Worm (Caenorhabditis elegans) whole organism, L1 larva: ENCODE data around the gene srh-211.

Source experiments
- C34B4.2 ChIP-seq: sonication (generic microtip); optimal IDR thresholded peaks from 2 replicates; lab custom pipeline; 2017; ENCODE audit warnings: mild to moderate bottlenecking, missing genetic modification characterization, missing compliant biosample characterization
- F16B12.6 ChIP-seq: fragments of 150-350 bp; optimal IDR thresholded peaks from 2 replicates; lab custom pipeline; 2014; ENCODE audit warnings: missing biosample characterization, missing genetic modification characterization
- alr-1 ChIP-seq: fragments of 200-800 bp; sonication (Bioruptor generic); optimal IDR thresholded peaks from 2 replicates; lab custom pipeline; 2018; ENCODE audit warnings: borderline replicate concordance, mild to moderate bottlenecking, missing genetic modification characterization, missing compliant biosample characterization
- ceh-88 ChIP-seq: fragments of 200-800 bp; sonication (Bioruptor generic); IDR thresholded peaks from 2 replicates; pipeline ENCODE4 v1.3.6; 2022; ENCODE audit warnings: missing genetic modification characterization, missing compliant biosample characterization
- dpl-1 ChIP-seq, 3 experiments: fragments of 150-350 bp in 2 of 3; sonication (generic microtip) in 1 of 3; optimal IDR thresholded peaks; 2 replicates each; lab custom pipeline; 2014 to 2017; ENCODE audit warnings: missing biosample characterization in 3 of 3, missing genetic modification characterization in 3 of 3, missing genetic modification reagents in 3 of 3
- dsc-1 ChIP-seq: sonication (generic microtip); optimal IDR thresholded peaks from 2 replicates; lab custom pipeline; 2016; ENCODE audit warnings: mild to moderate bottlenecking, missing genetic modification characterization, missing compliant biosample characterization
- efl-1 ChIP-seq, 4 experiments: fragments of 150-350 bp; optimal IDR thresholded peaks in 3 of 4; peaks in 1 of 4; 1 replicate in 1 of 4; 2 replicates in 3 of 4; lab custom pipeline; 2014; ENCODE audit warnings: missing biosample characterization in 2 of 4, missing genetic modification characterization in 2 of 4, missing genetic modification reagents in 2 of 4
- fkh-10 ChIP-seq: sonication (generic microtip); optimal IDR thresholded peaks from 2 replicates; lab custom pipeline; 2017; ENCODE audit warnings: missing biosample characterization, missing genetic modification reagents, missing genetic modification characterization
- fkh-8 ChIP-seq: sonication (generic microtip); optimal IDR thresholded peaks from 2 replicates; lab custom pipeline; 2016; ENCODE audit warnings: mild to moderate bottlenecking, missing genetic modification characterization, missing compliant biosample characterization
- grh-1 ChIP-seq: fragments of 200-800 bp; sonication (Bioruptor generic); IDR thresholded peaks from 2 replicates; pipeline ENCODE4 v1.3.6; 2022; ENCODE audit warnings: missing genetic modification reagents, missing genetic modification characterization, missing compliant biosample characterization
- isw-1 ChIP-seq: fragments of 200-800 bp; sonication (Bioruptor generic); IDR thresholded peaks from 2 replicates; pipeline ENCODE4 v1.3.6; 2022; ENCODE audit warnings: missing genetic modification characterization, missing compliant biosample characterization
- lin-35 ChIP-seq, 2 experiments: fragments of 150-350 bp; optimal IDR thresholded peaks; 2 replicates each; lab custom pipeline; 2014; ENCODE audit warnings: missing biosample characterization in 2 of 2, missing genetic modification characterization in 2 of 2, missing genetic modification reagents in 2 of 2
- lsy-2 ChIP-seq, 2 experiments: fragments of 150-350 bp; optimal IDR thresholded peaks; 2 replicates each; lab custom pipeline; 2014; ENCODE audit warnings: missing biosample characterization in 2 of 2, missing genetic modification characterization in 2 of 2
- mab-9 ChIP-seq: fragments of 200-800 bp; sonication (Bioruptor generic); IDR thresholded peaks from 2 replicates; pipeline ENCODE4 v1.3.6; 2022; ENCODE audit warnings: missing genetic modification reagents, missing genetic modification characterization, missing compliant biosample characterization
- mdl-1 ChIP-seq, 2 experiments: fragments of 150-350 bp; optimal IDR thresholded peaks; 2 replicates each; lab custom pipeline; 2014 to 2017; ENCODE audit warnings: missing biosample characterization in 2 of 2, missing genetic modification characterization in 2 of 2, inconsistent platforms in 1 of 2
- nhr-19 ChIP-seq: fragments of 200-800 bp; sonication (Bioruptor generic); conservative IDR thresholded peaks from 2 replicates; pipeline ENCODE4 v1.3.6; 2022; ENCODE audit warnings: missing genetic modification characterization, missing compliant biosample characterization
- nhr-20 ChIP-seq: sonication (generic microtip); optimal IDR thresholded peaks from 2 replicates; lab custom pipeline; 2016; ENCODE audit warnings: mild to moderate bottlenecking, missing genetic modification characterization, missing compliant biosample characterization
- nhr-237 ChIP-seq: fragments of 150-350 bp; optimal IDR thresholded peaks from 2 replicates; lab custom pipeline; 2014; ENCODE audit warnings: missing biosample characterization, missing genetic modification characterization
- nhr-47 ChIP-seq: sonication (generic microtip); optimal IDR thresholded peaks from 2 replicates; lab custom pipeline; 2016; ENCODE audit warnings: mild to moderate bottlenecking, missing genetic modification characterization, moderate library complexity, missing compliant biosample characterization
- nhr-85 ChIP-seq: sonication (generic microtip); peaks from one replicate; lab custom pipeline; 2016; ENCODE audit warnings: missing genetic modification characterization, inconsistent platforms, missing compliant biosample characterization
- rnt-1 ChIP-seq: sonication (generic microtip); optimal IDR thresholded peaks from 2 replicates; lab custom pipeline; 2016; ENCODE audit warnings: mild to moderate bottlenecking, missing genetic modification characterization, moderate library complexity, missing compliant biosample characterization
- swsn-7 ChIP-seq: sonication (generic microtip); optimal IDR thresholded peaks from 2 replicates; lab custom pipeline; 2016; ENCODE audit warnings: missing genetic modification characterization, missing compliant biosample characterization
- unc-30 ChIP-seq: sonication (generic microtip); optimal IDR thresholded peaks from 2 replicates; lab custom pipeline; 2017; ENCODE audit warnings: missing biosample characterization, missing genetic modification characterization
- unc-86 ChIP-seq: sonication (generic microtip); optimal IDR thresholded peaks from 2 replicates; lab custom pipeline; 2016; ENCODE audit warnings: missing genetic modification characterization, missing compliant biosample characterization
- unc-98 ChIP-seq: fragments of 200-800 bp; sonication (Bioruptor generic); IDR thresholded peaks from 2 replicates; pipeline ENCODE4 v1.3.6; 2022; ENCODE audit warnings: missing genetic modification characterization, missing compliant biosample characterization
- xbp-1 ChIP-seq: sonication (generic microtip); optimal IDR thresholded peaks from 2 replicates; lab custom pipeline; 2016; ENCODE audit warnings: missing genetic modification characterization, missing compliant biosample characterization

The srh-211 gene

ce11 chrV:4067876-4068275 is 13.3 kb downstream of the srh-211 start:
- peak in 1 of 2 experiments; percentile 68 for TF ChIP-seq efl-1 (optimal IDR thresholded peaks at IDR 0.05; lab: Kevin White, UChicago)
- peak; percentile 57 to 95 for TF ChIP-seq efl-1 (GFP tag; optimal IDR thresholded peaks at IDR 0.05 in 1 of 2; lab: Kevin White, UChicago)
- TF ChIP-seq dpl-1 (GFP tag; optimal IDR thresholded peaks at IDR 0.05; lab: Kevin White, UChicago) = peak in 1 of 3 experiments; percentile 36

- TF ChIP-seq lsy-2 (tag; optimal IDR thresholded peaks at IDR 0.05; lab: Kevin White, UChicago) = peak in 1 of 2 experiments; percentile 13
These were observed 15.0 kb downstream of the srh-211 start for ce11 chrV:4066143-4066542.

- TF ChIP-seq nhr-85 (tag; lab: Kevin White, UChicago) = peak; percentile 65
- peak; percentile 45 for TF ChIP-seq xbp-1 (tag; lab: Kevin White, UChicago)
- TF ChIP-seq rnt-1 (tag; lab: Kevin White, UChicago) = peak; percentile 58
- peak; percentile 88 for TF ChIP-seq isw-1 (GFP tag; lab: Robert Waterston, UW)
- TF ChIP-seq fkh-8 (tag; lab: Kevin White, UChicago) = peak; percentile 19
- TF ChIP-seq lin-35 (GFP tag; optimal IDR thresholded peaks at IDR 0.05; lab: Kevin White, UChicago) = peak; percentile 48 to 70
- TF ChIP-seq unc-86 (tag; lab: Kevin White, UChicago) = peak; percentile 34
- peak; percentile 48 for TF ChIP-seq nhr-20 (tag; lab: Kevin White, UChicago)
- peak; percentile 86 for TF ChIP-seq grh-1 (GFP tag; lab: Robert Waterston, UW)
- TF ChIP-seq F16B12.6 (tag; lab: Kevin White, UChicago) = peak; percentile 49
- peak; percentile 84 for TF ChIP-seq mab-9 (GFP tag; lab: Robert Waterston, UW)
- TF ChIP-seq nhr-19 (GFP tag; lab: Robert Waterston, UW) = peak; percentile 93
- TF ChIP-seq lsy-2 (tag; optimal IDR thresholded peaks at IDR 0.05; lab: Kevin White, UChicago) = peak; percentile 81 to 93
- peak; percentile 42 to 67 (median 48) for TF ChIP-seq dpl-1 (GFP tag; optimal IDR thresholded peaks at IDR 0.05; lab: Kevin White, UChicago)
- TF ChIP-seq swsn-7 (tag; lab: Kevin White, UChicago) = peak; percentile 37
- TF ChIP-seq unc-98 (GFP tag; lab: Robert Waterston, UW) = peak; percentile 89
- TF ChIP-seq ceh-88 (GFP tag; lab: Robert Waterston, UW) = peak; percentile 84
- peak; percentile 73 for TF ChIP-seq nhr-47 (tag; lab: Kevin White, UChicago)
- TF ChIP-seq efl-1 (optimal IDR thresholded peaks at IDR 0.05; lab: Kevin White, UChicago) = peak; percentile 62 to 75
- TF ChIP-seq efl-1 (GFP tag; optimal IDR thresholded peaks at IDR 0.05 in 1 of 2; lab: Kevin White, UChicago) = peak; percentile 69 to 96
- TF ChIP-seq dsc-1 = peak; percentile 38
These were observed 17.5 kb downstream of the srh-211 start for ce11 chrV:4063559-4064164.

- TF ChIP-seq alr-1 (tag; lab: Kevin White, UChicago) = no peak
These were observed 25.0 kb downstream of the srh-211 start for ce11 chrV:4056203-4056602.

- TF ChIP-seq efl-1 (optimal IDR thresholded peaks at IDR 0.05; lab: Kevin White, UChicago) (no peak), efl-1 (GFP tag; optimal IDR thresholded peaks at IDR 0.05 in 1 of 2; lab: Kevin White, UChicago) (peak in 1 of 2 experiments; percentile 62), C34B4.2 (tag; lab: Kevin White, UChicago) (no peak), mdl-1 (tag; optimal IDR thresholded peaks at IDR 0.05; lab: Kevin White, UChicago) (no peak), lsy-2 (tag; optimal IDR thresholded peaks at IDR 0.05; lab: Kevin White, UChicago) (no peak), isw-1 (GFP tag; lab: Robert Waterston, UW) (no peak)
These were observed 26.2 kb downstream of the srh-211 start, which contains the start of gene djr-1.2 for ce11 chrV:4055025-4055424. Gene djr-1.2, minus strand, starts transcription at chrV:4055125.

ce11 chrV:4047541-4047940 is 33.6 kb downstream of the srh-211 start, which contains the start of gene srh-169:
Gene srh-169, plus strand, starts transcription at chrV:4047841.
- TF ChIP-seq fkh-10 (no peak), nhr-237 (tag; lab: Kevin White, UChicago) (no peak), unc-30 (tag; lab: Kevin White, UChicago) (no peak), efl-1 (optimal IDR thresholded peaks at IDR 0.05; lab: Kevin White, UChicago) (no peak), efl-1 (GFP tag; optimal IDR thresholded peaks at IDR 0.05 in 1 of 2; lab: Kevin White, UChicago) (peak in 1 of 2 experiments; percentile 24)
